Fruit fly (Drosophila melanogaster) whole organism, embryonic: Measurements from ENCODE around the gene CG32568.

ENCODE experiments used
- CG10274 ChIP-seq: fragments of 200-800 bp; sonication (Bioruptor generic); optimal IDR thresholded peaks from 3 replicates; lab custom pipeline; 2017; ENCODE audit warnings: missing biosample characterization, mild to moderate bottlenecking, missing genetic modification characterization
- CG10431 ChIP-seq: fragments of 200-800 bp; sonication (Bioruptor generic); optimal IDR thresholded peaks from 3 replicates; lab custom pipeline; 2018; ENCODE audit warnings: missing biosample characterization, mild to moderate bottlenecking, missing genetic modification characterization
- CG12155 ChIP-seq: fragments of 200-800 bp; sonication (Bioruptor generic); optimal IDR thresholded peaks from 3 replicates; lab custom pipeline; 2016; ENCODE audit warnings: missing biosample characterization, missing genetic modification characterization
- CG12236 ChIP-seq: fragments of 200-800 bp; sonication (Bioruptor generic); optimal IDR thresholded peaks from 2 replicates; lab custom pipeline; 2016; ENCODE audit warnings: missing biosample characterization, missing genetic modification characterization
- CG12299 ChIP-seq: fragments of 200-800 bp; sonication (Bioruptor generic); optimal IDR thresholded peaks from 2 replicates; lab custom pipeline; 2018; ENCODE audit warnings: missing biosample characterization, mild to moderate bottlenecking, missing genetic modification characterization
- CG12942 ChIP-seq: fragments of 200-800 bp; sonication (Bioruptor generic); optimal IDR thresholded peaks from 3 replicates; lab custom pipeline; 2016; ENCODE audit warnings: missing biosample characterization, missing genetic modification characterization
- CG13287 ChIP-seq: fragments of 200-800 bp; sonication (Bioruptor generic); IDR thresholded peaks from 2 replicates; pipeline ENCODE4 v1.3.6; 2022; ENCODE audit warnings: missing biosample characterization, missing genetic modification characterization; ENCODE audit not compliant: partially characterized antibody
- CG14965 ChIP-seq: fragments of 200-800 bp; sonication (Bioruptor generic); optimal IDR thresholded peaks from 2 replicates; lab custom pipeline; 2016; ENCODE audit warnings: missing biosample characterization, missing genetic modification characterization, borderline replicate concordance
- CG1603 ChIP-seq: fragments of 200-800 bp; sonication (Bioruptor generic); optimal IDR thresholded peaks from 2 replicates; lab custom pipeline; 2019; ENCODE audit warnings: missing biosample characterization, mild to moderate bottlenecking, missing genetic modification characterization, moderate library complexity
- CG2202 ChIP-seq: fragments of 200-800 bp; sonication (Bioruptor generic); optimal IDR thresholded peaks from 2 replicates; lab custom pipeline; 2018; ENCODE audit warnings: missing biosample characterization, mild to moderate bottlenecking, missing genetic modification characterization
- CG2712 ChIP-seq: fragments of 200-800 bp; optimal IDR thresholded peaks from 3 replicates; lab custom pipeline; 2019; ENCODE audit warnings: missing biosample characterization, mild to moderate bottlenecking, missing genetic modification characterization, moderate library complexity
- CG2889 ChIP-seq: fragments of 200-800 bp; sonication (Bioruptor generic); IDR thresholded peaks from 3 replicates; pipeline ENCODE4 v1.3.6; 2022; ENCODE audit warnings: missing biosample characterization, missing genetic modification characterization
- CG30403 ChIP-seq: fragments of 200-800 bp; sonication (Bioruptor generic); optimal IDR thresholded peaks from 3 replicates; lab custom pipeline; 2016; ENCODE audit warnings: missing biosample characterization, missing genetic modification characterization
- CG3281 ChIP-seq: fragments of 200-800 bp; sonication (Bioruptor generic); optimal IDR thresholded peaks from 3 replicates; lab custom pipeline; 2017; ENCODE audit warnings: missing biosample characterization, mild to moderate bottlenecking, missing genetic modification characterization
- CG3407 ChIP-seq: fragments of 200-800 bp; sonication (Bioruptor generic); optimal IDR thresholded peaks from 2 replicates; lab custom pipeline; 2018; ENCODE audit warnings: missing biosample characterization, mild to moderate bottlenecking, missing genetic modification characterization
- CG34422 ChIP-seq: fragments of 200-800 bp; sonication (Bioruptor generic); IDR thresholded peaks from 3 replicates; pipeline ENCODE4 v1.3.6; 2022; ENCODE audit warnings: missing biosample characterization, missing genetic modification characterization
- CG4820 ChIP-seq: fragments of 200-800 bp; sonication (Bioruptor generic); optimal IDR thresholded peaks from 3 replicates; lab custom pipeline; 2016; ENCODE audit warnings: missing biosample characterization, missing genetic modification characterization
- CG6654 ChIP-seq: fragments of 200-800 bp; sonication (Bioruptor generic); optimal IDR thresholded peaks from 2 replicates; lab custom pipeline; 2017; ENCODE audit warnings: missing biosample characterization, mild to moderate bottlenecking, missing genetic modification characterization
- CG7745 ChIP-seq: fragments of 200-800 bp; sonication (Bioruptor generic); optimal IDR thresholded peaks from 2 replicates; lab custom pipeline; 2018; ENCODE audit warnings: missing biosample characterization, mild to moderate bottlenecking, missing genetic modification characterization, moderate library complexity
- CG9215 ChIP-seq: fragments of 200-800 bp; sonication (Bioruptor generic); IDR thresholded peaks from 2 replicates; pipeline ENCODE4 v1.3.6; 2022; ENCODE audit warnings: missing biosample characterization, missing genetic modification characterization
- CHES-1-like ChIP-seq: fragments of 200-800 bp; sonication (Bioruptor generic); optimal IDR thresholded peaks from 2 replicates; lab custom pipeline; 2016; ENCODE audit warnings: missing biosample characterization, missing genetic modification characterization
- D19B ChIP-seq: fragments of 200-800 bp; sonication (Bioruptor generic); optimal IDR thresholded peaks from 2 replicates; lab custom pipeline; 2017; ENCODE audit warnings: missing biosample characterization, mild to moderate bottlenecking, missing genetic modification characterization
- Dad ChIP-seq: fragments of 200-800 bp; sonication (Bioruptor generic); optimal IDR thresholded peaks from 3 replicates; lab custom pipeline; 2016; ENCODE audit warnings: missing biosample characterization, missing genetic modification characterization
- Dip3 ChIP-seq: fragments of 200-800 bp; sonication (Bioruptor generic); optimal IDR thresholded peaks from 3 replicates; lab custom pipeline; 2016; ENCODE audit warnings: missing biosample characterization, missing genetic modification characterization
- E2f1 ChIP-seq: fragments of 200-800 bp; sonication (Bioruptor generic); IDR thresholded peaks from 2 replicates; pipeline ENCODE4 v1.3.6; 2022; ENCODE audit warnings: missing biosample characterization, missing genetic modification characterization
- Elba2 ChIP-seq: fragments of 200-800 bp; sonication (Bioruptor generic); optimal IDR thresholded peaks from 3 replicates; lab custom pipeline; 2016; ENCODE audit warnings: missing biosample characterization, missing genetic modification characterization
- Fer3 ChIP-seq: fragments of 200-800 bp; sonication (Bioruptor generic); optimal IDR thresholded peaks from 2 replicates; lab custom pipeline; 2018; ENCODE audit warnings: missing biosample characterization, mild to moderate bottlenecking, missing genetic modification characterization, moderate library complexity
- Hsf ChIP-seq: fragments of 200-800 bp; sonication (Bioruptor generic); optimal IDR thresholded peaks from 3 replicates; lab custom pipeline; 2016; ENCODE audit warnings: missing biosample characterization, missing genetic modification characterization
- Lim3 ChIP-seq: fragments of 200-800 bp; sonication (Bioruptor generic); IDR thresholded peaks from 2 replicates; pipeline ENCODE4 v1.3.6; 2022; ENCODE audit warnings: missing biosample characterization, missing genetic modification characterization
- Side ChIP-seq: fragments of 200-800 bp; sonication (Bioruptor generic); optimal IDR thresholded peaks from 2 replicates; lab custom pipeline; 2016; ENCODE audit warnings: missing biosample characterization, missing genetic modification characterization
- al ChIP-seq: fragments of 200-800 bp; sonication (Bioruptor generic); IDR thresholded peaks from 2 replicates; pipeline ENCODE4 v1.3.6; 2022; ENCODE audit warnings: missing biosample characterization, missing genetic modification characterization
- az2 ChIP-seq: fragments of 200-800 bp; sonication (Bioruptor generic); optimal IDR thresholded peaks from 3 replicates; lab custom pipeline; 2016; ENCODE audit warnings: missing biosample characterization, missing genetic modification characterization
- bab2 ChIP-seq: fragments of 200-800 bp; sonication (Bioruptor generic); optimal IDR thresholded peaks from 2 replicates; lab custom pipeline; 2016; ENCODE audit warnings: missing biosample characterization, missing genetic modification characterization
- bsh ChIP-seq, 2 experiments: fragments of 200-800 bp; sonication (Bioruptor generic); optimal IDR thresholded peaks; 2 replicates each; lab custom pipeline; 2017 to 2018; ENCODE audit warnings: mild to moderate bottlenecking in 2 of 2, missing biosample characterization in 2 of 2, missing genetic modification characterization in 2 of 2, moderate library complexity in 1 of 2
- chinmo ChIP-seq: fragments of 200-800 bp; sonication (Bioruptor generic); IDR thresholded peaks from 4 replicates; pipeline ENCODE4 v1.3.6; 2022; ENCODE audit warnings: missing biosample characterization, missing genetic modification characterization; ENCODE audit not compliant: partially characterized antibody
- crp ChIP-seq, 2 experiments: fragments of 200-800 bp; sonication (Bioruptor generic); optimal IDR thresholded peaks; 2 replicates in 1 of 2; 3 replicates in 1 of 2; lab custom pipeline; 2017; ENCODE audit warnings: missing biosample characterization in 2 of 2, missing genetic modification characterization in 2 of 2, mild to moderate bottlenecking in 1 of 2, moderate library complexity in 1 of 2
- da ChIP-seq: fragments of 200-800 bp; sonication (Bioruptor generic); optimal IDR thresholded peaks from 2 replicates; lab custom pipeline; 2016; ENCODE audit warnings: missing biosample characterization, missing genetic modification characterization
- danr ChIP-seq: fragments of 200-800 bp; sonication (Bioruptor generic); IDR thresholded peaks from 2 replicates; pipeline ENCODE4 v1.3.6; 2022; ENCODE audit warnings: missing biosample characterization, missing genetic modification characterization
- dysf ChIP-seq: fragments of 200-800 bp; sonication (Bioruptor generic); IDR thresholded peaks from 3 replicates; pipeline ENCODE4 v1.3.6; 2022; ENCODE audit warnings: missing biosample characterization, missing genetic modification characterization
- nmo ChIP-seq: fragments of 200-800 bp; sonication (Bioruptor generic); optimal IDR thresholded peaks from 2 replicates; lab custom pipeline; 2018; ENCODE audit warnings: missing biosample characterization, mild to moderate bottlenecking, missing genetic modification characterization, moderate library complexity
- odd ChIP-seq: fragments of 200-800 bp; sonication (Bioruptor generic); optimal IDR thresholded peaks from 2 replicates; lab custom pipeline; 2017; ENCODE audit warnings: missing biosample characterization, mild to moderate bottlenecking, missing genetic modification characterization
- pan ChIP-seq, 4 experiments: fragments of >200 bp in 3 of 4; fragments of 200-800 bp in 1 of 4; sonication (Bioruptor generic) in 1 of 4; optimal IDR thresholded peaks in 3 of 4; IDR thresholded peaks in 1 of 4; 2 replicates each; pipeline versions ENCODE4 v1.3.6 to Lab custom; 2017 to 2022; ENCODE audit warnings: missing biosample characterization in 2 of 4, missing genetic modification characterization in 2 of 4, mixed read lengths in 1 of 4
- peb ChIP-seq: fragments of 200-800 bp; sonication (Bioruptor generic); IDR thresholded peaks from 2 replicates; pipeline ENCODE4 v1.3.6; 2022; ENCODE audit warnings: missing biosample characterization, missing genetic modification characterization
- sens ChIP-seq: fragments of 200-800 bp; sonication (Bioruptor generic); peaks from one replicate; lab custom pipeline; 2016; ENCODE audit warnings: missing biosample characterization, missing genetic modification characterization
- seq ChIP-seq: fragments of 200-800 bp; sonication (Bioruptor generic); IDR thresholded peaks from 2 replicates; pipeline ENCODE4 v1.3.6; 2022; ENCODE audit warnings: missing biosample characterization, missing genetic modification characterization
- twi ChIP-seq: fragments of 200-800 bp; optimal IDR thresholded peaks from 2 replicates; lab custom pipeline; 2019; ENCODE audit warnings: missing biosample characterization, mild to moderate bottlenecking, missing genetic modification characterization, moderate library complexity
- vfl ChIP-seq: fragments of 200-800 bp; sonication (Bioruptor generic); optimal IDR thresholded peaks from 2 replicates; lab custom pipeline; 2016; ENCODE audit warnings: missing biosample characterization, missing genetic modification characterization
- wdn ChIP-seq: fragments of 200-800 bp; sonication (Bioruptor generic); IDR thresholded peaks from 2 replicates; pipeline ENCODE4 v1.3.6; 2022; ENCODE audit warnings: missing biosample characterization, missing genetic modification characterization
- wek ChIP-seq: fragments of 200-800 bp; sonication (Bioruptor generic); optimal IDR thresholded peaks from 3 replicates; lab custom pipeline; 2018; ENCODE audit warnings: missing biosample characterization, mild to moderate bottlenecking, missing genetic modification characterization, moderate library complexity

CG32568 gene

dm6 chrX:16782175-16782916 is 41.6 kb downstream of the CG32568 start (continued):
- TF ChIP-seq CG2202 (tag; lab: Kevin White, UChicago) (no peak), wek (no peak), Lim3 (GFP tag; lab: Robert Waterston, UW) (no peak), da (GFP tag; lab: Kevin White, UChicago) (peak; percentile 24), Side (peak; percentile 50), CG12155 (GFP tag; lab: Kevin White, UChicago) (peak; percentile 38), E2f1 (GFP tag; lab: Robert Waterston, UW) (peak; percentile 40), CG6654 (no peak), peb (GFP tag; lab: Robert Waterston, UW) (no peak), wdn (0 out of 2 replicates have a peak, but pooled peaks have one; percentile 35), CG34422 (GFP tag; lab: Robert Waterston, UW) (peak; percentile 57), seq (GFP tag; lab: Robert Waterston, UW) (peak; percentile 68), twi (tag; lab: Kevin White, UChicago) (no peak), Elba2 (GFP tag; lab: Kevin White, UChicago) (no peak), CG12236 (peak; percentile 9), CG10274 (peak; percentile 10), CG2712 (peak; percentile 46), nmo (GFP tag; lab: Kevin White, UChicago) (peak; percentile 54), Fer3 (peak; percentile 26), bsh (GFP tag; optimal IDR thresholded peaks at IDR 0.05; lab: Kevin White, UChicago) (peak in 1 of 2 experiments; percentile 62), vfl (GFP tag; lab: Kevin White, UChicago) (peak; percentile 29), dysf (GFP tag; lab: Robert Waterston, UW) (peak; percentile 75), CG10431 (GFP tag; lab: Kevin White, UChicago) (no peak), CG4820 (GFP tag; lab: Kevin White, UChicago) (peak; percentile 37), CG9215 (GFP tag; lab: Robert Waterston, UW) (peak; percentile 29; the same call in 1 of the 2 replicates), Dip3 (no peak), CG12299 (tag; lab: Kevin White, UChicago) (no peak), CG14965 (GFP tag; lab: Kevin White, UChicago) (peak; percentile 18), CG1603 (peak; percentile 17), CG13287 (GFP tag; lab: Robert Waterston, UW) (0 out of 2 replicates have a peak, but pooled peaks have one; percentile 20), bab2 (GFP tag; lab: Kevin White, UChicago) (no peak), D19B (peak; percentile 14), CG2889 (GFP tag; lab: Robert Waterston, UW) (no peak), odd (peak; percentile 31), Dad (GFP tag; lab: Kevin White, UChicago) (no peak), crp (GFP tag; optimal IDR thresholded peaks at IDR 0.05; lab: Kevin White, UChicago) (peak in 1 of 2 experiments; percentile 3), CG3281 (peak; percentile 44), chinmo (0 out of 4 replicates have a peak, but pooled peaks have one; percentile 70), Hsf (GFP tag; lab: Kevin White, UChicago) (peak; percentile 63), CG30403 (GFP tag; lab: Kevin White, UChicago) (peak; percentile 62), CG12942 (GFP tag; lab: Kevin White, UChicago) (peak; percentile 13), pan (optimal IDR thresholded peaks at IDR 0.05; lab: Kevin White, UChicago) (no peak), pan (GFP tag; optimal IDR thresholded peaks at IDR 0.05 in 1 of 2, IDR thresholded peaks at IDR 0.05 in 1 of 2) (peak in 1 of 2 experiments; percentile 72), az2 (peak; percentile 56), CG3407 (no peak), CHES-1-like (GFP tag; lab: Kevin White, UChicago) (peak; percentile 2), sens (GFP tag; lab: Kevin White, UChicago) (peak; percentile 82), danr (GFP tag; lab: Robert Waterston, UW) (no peak), CG7745 (tag; lab: Kevin White, UChicago) (no peak), al (peak; percentile 33; the same call in 1 of the 2 replicates)
